Fruit fly (Drosophila melanogaster) whole organism, embryonic: ENCODE data around the gene Mst36Fb.

Source experiments
- Atf-2 ChIP-seq: fragments of 200-800 bp; sonication (Bioruptor generic); optimal IDR thresholded peaks from 2 replicates; lab custom pipeline; 2016; ENCODE audit warnings: missing biosample characterization, missing genetic modification characterization
- CG10274 ChIP-seq: fragments of 200-800 bp; sonication (Bioruptor generic); optimal IDR thresholded peaks from 3 replicates; lab custom pipeline; 2017; ENCODE audit warnings: missing biosample characterization, mild to moderate bottlenecking, missing genetic modification characterization
- CG10366 ChIP-seq: fragments of 200-800 bp; sonication (Bioruptor generic); IDR thresholded peaks from 2 replicates; pipeline ENCODE4 v1.3.6; 2022; ENCODE audit warnings: missing biosample characterization, missing genetic modification characterization
- CG12391 ChIP-seq: fragments of 200-800 bp; sonication (Bioruptor generic); optimal IDR thresholded peaks from 3 replicates; lab custom pipeline; 2018; ENCODE audit warnings: missing biosample characterization, mild to moderate bottlenecking, missing genetic modification characterization, moderate library complexity
- CG15696 ChIP-seq: fragments of 200-800 bp; sonication (Bioruptor generic); optimal IDR thresholded peaks from 2 replicates; lab custom pipeline; 2019; ENCODE audit warnings: missing biosample characterization, mild to moderate bottlenecking, missing genetic modification characterization, moderate library complexity
- CG16863 ChIP-seq: fragments of 200-800 bp; sonication (Bioruptor generic); optimal IDR thresholded peaks from 3 replicates; lab custom pipeline; 2016; ENCODE audit warnings: missing biosample characterization, missing genetic modification characterization
- CG17802 ChIP-seq: fragments of 200-800 bp; sonication (Bioruptor generic); optimal IDR thresholded peaks from 2 replicates; lab custom pipeline; 2018; ENCODE audit warnings: missing biosample characterization, mild to moderate bottlenecking, missing genetic modification characterization, moderate library complexity
- CG18764 ChIP-seq: fragments of 200-800 bp; sonication (Bioruptor generic); optimal IDR thresholded peaks from 3 replicates; lab custom pipeline; 2016; ENCODE audit warnings: missing biosample characterization, missing genetic modification characterization
- CG2116 ChIP-seq: fragments of 200-800 bp; sonication (Bioruptor generic); optimal IDR thresholded peaks from 3 replicates; lab custom pipeline; 2018; ENCODE audit warnings: missing biosample characterization, mild to moderate bottlenecking, missing genetic modification characterization
- CG34224 ChIP-seq: fragments of 200-800 bp; sonication (Bioruptor generic); IDR thresholded peaks from 3 replicates; pipeline ENCODE4 v1.3.6; 2022; ENCODE audit warnings: missing biosample characterization, missing genetic modification characterization; ENCODE audit not compliant: partially characterized antibody
- CG3847 ChIP-seq: fragments of 200-800 bp; sonication (Bioruptor generic); IDR thresholded peaks from 2 replicates; pipeline ENCODE4 v1.3.6; 2022; ENCODE audit warnings: missing biosample characterization, missing genetic modification characterization
- CG3995 ChIP-seq: fragments of 200-800 bp; sonication (Bioruptor generic); optimal IDR thresholded peaks from 3 replicates; lab custom pipeline; 2016; ENCODE audit warnings: missing biosample characterization, missing genetic modification characterization
- CG42726 ChIP-seq: fragments of 200-800 bp; sonication (Bioruptor generic); IDR thresholded peaks from 2 replicates; pipeline ENCODE4 v1.3.6; 2022; ENCODE audit warnings: missing biosample characterization, missing genetic modification characterization; ENCODE audit not compliant: partially characterized antibody
- CG4424 ChIP-seq: fragments of 200-800 bp; sonication (Bioruptor generic); optimal IDR thresholded peaks from 3 replicates; lab custom pipeline; 2016; ENCODE audit warnings: missing biosample characterization, missing genetic modification characterization
- CG6272 ChIP-seq: fragments of 200-800 bp; sonication (Bioruptor generic); IDR thresholded peaks from 2 replicates; pipeline ENCODE4 v1.3.6; 2022; ENCODE audit warnings: missing biosample characterization, missing genetic modification characterization
- CG6654 ChIP-seq: fragments of 200-800 bp; sonication (Bioruptor generic); optimal IDR thresholded peaks from 2 replicates; lab custom pipeline; 2017; ENCODE audit warnings: missing biosample characterization, mild to moderate bottlenecking, missing genetic modification characterization
- CG6813 ChIP-seq: fragments of 200-800 bp; sonication (Bioruptor generic); optimal IDR thresholded peaks from 2 replicates; lab custom pipeline; 2017; ENCODE audit warnings: missing biosample characterization, missing genetic modification characterization, mild to moderate bottlenecking, moderate library complexity, missing genetic modification reagents
- CG7963 ChIP-seq: fragments of 200-800 bp; sonication (Bioruptor generic); IDR thresholded peaks from 3 replicates; pipeline ENCODE4 v1.3.6; 2022; ENCODE audit warnings: missing biosample characterization, missing genetic modification characterization; ENCODE audit not compliant: partially characterized antibody
- CG9609 ChIP-seq: fragments of 200-800 bp; sonication (Bioruptor generic); optimal IDR thresholded peaks from 3 replicates; lab custom pipeline; 2016; ENCODE audit warnings: missing biosample characterization, missing genetic modification characterization
- CG9817 ChIP-seq: fragments of 200-800 bp; sonication (Bioruptor generic); optimal IDR thresholded peaks from 2 replicates; lab custom pipeline; 2018; ENCODE audit warnings: missing biosample characterization, mild to moderate bottlenecking, missing genetic modification characterization, moderate library complexity
- CG9932 ChIP-seq: fragments of 200-800 bp; sonication (Bioruptor generic); IDR thresholded peaks from 2 replicates; pipeline ENCODE4 v1.3.6; 2022; ENCODE audit warnings: missing biosample characterization, missing genetic modification characterization
- Dfd ChIP-seq, 2 experiments: fragments of >200 bp; optimal IDR thresholded peaks; 2 replicates each; lab custom pipeline; 2017; ENCODE audit warnings: missing biosample characterization in 2 of 2, missing genetic modification characterization in 2 of 2
- Dp ChIP-seq: fragments of 200-800 bp; sonication (Bioruptor generic); optimal IDR thresholded peaks from 2 replicates; lab custom pipeline; 2018; ENCODE audit warnings: missing biosample characterization, mild to moderate bottlenecking, missing genetic modification characterization, moderate library complexity
- Elba2 ChIP-seq: fragments of 200-800 bp; sonication (Bioruptor generic); optimal IDR thresholded peaks from 3 replicates; lab custom pipeline; 2016; ENCODE audit warnings: missing biosample characterization, missing genetic modification characterization
- Ets97D ChIP-seq: fragments of 200-800 bp; sonication (Bioruptor generic); optimal IDR thresholded peaks from 3 replicates; lab custom pipeline; 2016; ENCODE audit warnings: missing biosample characterization, missing genetic modification characterization
- Hmr ChIP-seq: fragments of 200-800 bp; sonication (Bioruptor generic); optimal IDR thresholded peaks from 3 replicates; lab custom pipeline; 2017; ENCODE audit warnings: mild to moderate bottlenecking, missing biosample characterization, missing genetic modification reagents, missing genetic modification characterization
- Mrtf ChIP-seq: fragments of 200-800 bp; sonication (Bioruptor generic); IDR thresholded peaks from 3 replicates; pipeline ENCODE4 v1.3.6; 2022; ENCODE audit warnings: missing biosample characterization, missing genetic modification characterization
- NC2α ChIP-seq: fragments of 200-800 bp; sonication (Bioruptor generic); optimal IDR thresholded peaks from 2 replicates; lab custom pipeline; 2016; ENCODE audit warnings: missing biosample characterization, missing genetic modification characterization
- NFAT ChIP-seq: fragments of 200-800 bp; sonication (Bioruptor generic); IDR thresholded peaks from 2 replicates; pipeline ENCODE4 v1.3.6; 2022; ENCODE audit warnings: missing biosample characterization, missing genetic modification characterization
- Optix ChIP-seq: fragments of 200-800 bp; sonication (Bioruptor generic); IDR thresholded peaks from 3 replicates; pipeline ENCODE4 v1.3.6; 2022; ENCODE audit warnings: missing biosample characterization, missing genetic modification characterization
- Trl ChIP-seq, 3 experiments: fragments of >200 bp in 2 of 3; fragments of 200-800 bp in 1 of 3; sonication (Bioruptor generic) in 1 of 3; optimal IDR thresholded peaks; 2 replicates in 1 of 3; 3 replicates in 2 of 3; lab custom pipeline; 2016 to 2017; ENCODE audit warnings: missing biosample characterization in 1 of 3, missing genetic modification characterization in 1 of 3
- chn ChIP-seq: fragments of 200-800 bp; sonication (Bioruptor generic); optimal IDR thresholded peaks from 2 replicates; lab custom pipeline; 2016; ENCODE audit warnings: missing biosample characterization, missing genetic modification characterization
- crol ChIP-seq: fragments of 200-800 bp; sonication (Bioruptor generic); IDR thresholded peaks from 2 replicates; pipeline ENCODE4 v1.3.6; 2022; ENCODE audit warnings: missing biosample characterization, missing genetic modification characterization
- dm ChIP-seq: fragments of 200-800 bp; sonication (Bioruptor generic); optimal IDR thresholded peaks from 3 replicates; lab custom pipeline; 2016; ENCODE audit warnings: missing biosample characterization, missing genetic modification characterization
- emc ChIP-seq: fragments of 200-800 bp; sonication (Bioruptor generic); optimal IDR thresholded peaks from 2 replicates; lab custom pipeline; 2016; ENCODE audit warnings: missing biosample characterization, missing genetic modification characterization
- exex ChIP-seq: fragments of 200-800 bp; sonication (Bioruptor generic); optimal IDR thresholded peaks from 4 replicates; lab custom pipeline; 2018; ENCODE audit warnings: missing biosample characterization, mild to moderate bottlenecking, missing genetic modification characterization, moderate library complexity
- fd3F ChIP-seq: fragments of 200-800 bp; sonication (Bioruptor generic); optimal IDR thresholded peaks from 2 replicates; lab custom pipeline; 2018; ENCODE audit warnings: missing biosample characterization, mild to moderate bottlenecking, missing genetic modification characterization, moderate library complexity
- hkb ChIP-seq, 2 experiments: fragments of 200-800 bp in 1 of 2; fragments of >200 bp in 1 of 2; sonication (Bioruptor generic) in 1 of 2; IDR thresholded peaks in 1 of 2; optimal IDR thresholded peaks in 1 of 2; 2 replicates each; pipeline versions ENCODE4 v1.3.6 to Lab custom; 2017 to 2022; ENCODE audit warnings: missing biosample characterization in 1 of 2, missing genetic modification characterization in 1 of 2
- hth ChIP-seq: fragments of >200 bp; optimal IDR thresholded peaks from 2 replicates; lab custom pipeline; 2017; ENCODE audit warnings: inconsistent platforms
- kah ChIP-seq: fragments of 200-800 bp; sonication (Bioruptor generic); optimal IDR thresholded peaks from 2 replicates; lab custom pipeline; 2018; ENCODE audit warnings: missing biosample characterization, mild to moderate bottlenecking, missing genetic modification characterization
- mam ChIP-seq: fragments of 200-800 bp; sonication (Bioruptor generic); optimal IDR thresholded peaks from 3 replicates; lab custom pipeline; 2016; ENCODE audit warnings: missing biosample characterization, missing genetic modification characterization
- nmo ChIP-seq: fragments of 200-800 bp; sonication (Bioruptor generic); optimal IDR thresholded peaks from 2 replicates; lab custom pipeline; 2018; ENCODE audit warnings: missing biosample characterization, mild to moderate bottlenecking, missing genetic modification characterization, moderate library complexity
- nom ChIP-seq: fragments of 200-800 bp; sonication (Bioruptor generic); optimal IDR thresholded peaks from 2 replicates; lab custom pipeline; 2017; ENCODE audit warnings: missing biosample characterization, missing genetic modification characterization, mild to moderate bottlenecking, moderate library complexity, missing genetic modification reagents
- peb ChIP-seq: fragments of 200-800 bp; sonication (Bioruptor generic); IDR thresholded peaks from 2 replicates; pipeline ENCODE4 v1.3.6; 2022; ENCODE audit warnings: missing biosample characterization, missing genetic modification characterization
- sd ChIP-seq: fragments of 200-800 bp; sonication (Bioruptor generic); optimal IDR thresholded peaks from 3 replicates; lab custom pipeline; 2018; ENCODE audit warnings: missing biosample characterization, mild to moderate bottlenecking, missing genetic modification characterization, moderate library complexity
- slbo ChIP-seq: fragments of 200-800 bp; sonication (Bioruptor generic); IDR thresholded peaks from 2 replicates; pipeline ENCODE4 v1.3.6; 2022; ENCODE audit warnings: missing biosample characterization, missing genetic modification characterization
- sqz ChIP-seq: fragments of 200-800 bp; sonication (Bioruptor generic); optimal IDR thresholded peaks from 3 replicates; lab custom pipeline; 2018; ENCODE audit warnings: missing biosample characterization, mild to moderate bottlenecking, missing genetic modification characterization
- zfh1 ChIP-seq: fragments of 200-800 bp; sonication (Bioruptor generic); IDR thresholded peaks from 3 replicates; pipeline ENCODE4 v1.3.6; 2022; ENCODE audit warnings: missing biosample characterization, missing genetic modification characterization
- zfh2 ChIP-seq: fragments of 200-800 bp; sonication (Bioruptor generic); optimal IDR thresholded peaks from 2 replicates; lab custom pipeline; 2016; ENCODE audit warnings: missing biosample characterization, missing genetic modification characterization

The Mst36Fb gene

DNA sequence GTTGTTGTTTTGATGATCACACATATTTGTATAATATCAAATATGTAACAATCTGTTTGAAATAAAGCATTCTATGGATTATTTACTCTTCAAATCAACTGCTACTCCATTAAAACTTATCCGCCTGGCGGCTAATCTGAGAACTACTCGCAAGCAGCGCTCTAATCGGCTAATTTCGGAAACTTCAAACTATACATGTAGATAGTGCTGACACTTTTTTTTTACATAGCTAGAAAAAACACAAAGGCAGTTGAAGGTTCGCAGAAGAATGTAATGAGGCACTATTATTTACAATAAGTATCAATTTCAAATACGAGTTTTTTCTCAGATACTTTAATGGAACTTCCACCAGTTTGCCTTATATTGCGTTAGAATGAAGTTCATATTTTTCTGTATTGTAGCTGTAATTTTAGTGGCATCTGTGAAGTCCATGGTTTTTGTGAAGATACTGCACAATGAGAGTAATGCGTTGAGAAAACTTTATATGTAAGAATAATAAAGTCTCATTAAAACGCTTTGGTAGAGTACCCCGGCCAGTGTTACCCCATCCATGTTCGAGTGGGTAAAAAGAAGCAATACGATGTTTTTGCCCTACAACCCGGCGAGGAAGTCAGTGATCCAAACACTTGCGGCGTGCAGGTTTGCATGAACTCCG lies 8.8 kb downstream of the Mst36Fb start (continued):
- TF ChIP-seq CG12391: peak; percentile 17
- TF ChIP-seq peb (GFP tag; lab: Robert Waterston, UW): no peak
- no peak for TF ChIP-seq CG6654 (GFP tag; lab: Kevin White, UChicago)
- peak; percentile 34 for TF ChIP-seq CG4424 (GFP tag; lab: Kevin White, UChicago)
- peak; percentile 54 for TF ChIP-seq Ets97D (GFP tag; lab: Kevin White, UChicago)
- TF ChIP-seq CG34224 (GFP tag; lab: Robert Waterston, UW): no peak
- TF ChIP-seq CG42726 (GFP tag; lab: Robert Waterston, UW): peak; percentile 77
- peak; percentile 73 for TF ChIP-seq CG9932
- TF ChIP-seq CG7963: no peak
- TF ChIP-seq chn (GFP tag; lab: Kevin White, UChicago): no peak
- TF ChIP-seq exex: no peak
- TF ChIP-seq dm: peak; percentile 25
- TF ChIP-seq Elba2 (GFP tag; lab: Kevin White, UChicago): peak; percentile 2
- TF ChIP-seq CG10274 (GFP tag; lab: Kevin White, UChicago): no peak
- TF ChIP-seq Dp (GFP tag; lab: Kevin White, UChicago): peak; percentile 24
- peak; percentile 58 for TF ChIP-seq NC2α
- TF ChIP-seq CG9609 (GFP tag; lab: Kevin White, UChicago): peak; percentile 29
- peak; percentile 13 for TF ChIP-seq CG6813 (GFP tag; lab: Kevin White, UChicago)
- TF ChIP-seq fd3F (GFP tag; lab: Kevin White, UChicago): no peak
- peak; percentile 82 for TF ChIP-seq NFAT (GFP tag; lab: Robert Waterston, UW)
- TF ChIP-seq CG10366: peak; percentile 56; the same call in 1 of the 2 replicates
- TF ChIP-seq Trl (optimal IDR thresholded peaks at IDR 0.05; lab: Kevin White, UChicago): no peak
- TF ChIP-seq Trl (GFP tag; optimal IDR thresholded peaks at IDR 0.05; lab: Kevin White, UChicago): peak; percentile 45
- TF ChIP-seq emc (GFP tag; lab: Kevin White, UChicago): peak; percentile 57
- peak; percentile 48 for TF ChIP-seq mam (GFP tag; lab: Kevin White, UChicago)
- TF ChIP-seq zfh2 (GFP tag; lab: Kevin White, UChicago): peak; percentile 7
- TF ChIP-seq slbo: peak; percentile 84
- TF ChIP-seq Hmr (GFP tag; lab: Kevin White, UChicago): peak; percentile 61
- TF ChIP-seq hkb (optimal IDR thresholded peaks at IDR 0.05; lab: Kevin White, UChicago): no peak
- TF ChIP-seq hkb (GFP tag; IDR thresholded peaks at IDR 0.05; lab: Robert Waterston, UW): no peak
- peak; percentile 23 for TF ChIP-seq CG18764 (GFP tag; lab: Kevin White, UChicago)
- peak; percentile 50; the same call in 1 of the 3 replicates for TF ChIP-seq Optix (GFP tag; lab: Robert Waterston, UW)
- no peak for TF ChIP-seq nom (GFP tag; lab: Kevin White, UChicago)
- TF ChIP-seq CG9817 (tag; lab: Kevin White, UChicago): peak; percentile 60
- TF ChIP-seq Mrtf (GFP tag; lab: Robert Waterston, UW): peak; percentile 71; the same call in 2 of the 3 replicates
- peak; percentile 52 for TF ChIP-seq CG15696 (tag; lab: Kevin White, UChicago)
- peak; percentile 10 for TF ChIP-seq CG2116
- TF ChIP-seq Dfd (GFP tag; optimal IDR thresholded peaks at IDR 0.05; lab: Kevin White, UChicago): no peak
- TF ChIP-seq CG3995 (GFP tag; lab: Kevin White, UChicago): no peak
- peak; percentile 34 for TF ChIP-seq CG3847
- TF ChIP-seq kah (GFP tag; lab: Kevin White, UChicago): no peak
- TF ChIP-seq crol: peak; percentile 36; the same call in 1 of the 2 replicates
- no peak for TF ChIP-seq sd (tag; lab: Kevin White, UChicago)
- peak; percentile 58; the same call in 1 of the 2 replicates for TF ChIP-seq CG6272 (GFP tag; lab: Robert Waterston, UW)
- TF ChIP-seq hth (lab: Kevin White, UChicago): no peak
- TF ChIP-seq zfh1 (GFP tag; lab: Robert Waterston, UW): peak; percentile 71; the same call in 2 of the 3 replicates
- TF ChIP-seq Atf-2 (GFP tag; lab: Kevin White, UChicago): peak; percentile 4
- TF ChIP-seq nmo (GFP tag; lab: Kevin White, UChicago): peak; percentile 53
- no peak for TF ChIP-seq sqz (GFP tag; lab: Kevin White, UChicago)
- TF ChIP-seq CG17802 (tag; lab: Kevin White, UChicago): peak; percentile 37
- peak; percentile 41 for TF ChIP-seq CG16863 (GFP tag; lab: Kevin White, UChicago)
